Fruit fly (Drosophila melanogaster) whole organism, embryonic: ENCODE data around the gene CG11790.

ENCODE experiments used
- CG12104 ChIP-seq: fragments of 200-800 bp; sonication (Bioruptor generic); optimal IDR thresholded peaks from 3 replicates; lab custom pipeline; 2016; ENCODE audit warnings: missing biosample characterization, missing genetic modification characterization
- CG12769 ChIP-seq: fragments of 200-800 bp; sonication (Bioruptor generic); optimal IDR thresholded peaks from 2 replicates; lab custom pipeline; 2019; ENCODE audit warnings: missing biosample characterization, mild to moderate bottlenecking, missing genetic modification characterization, moderate library complexity
- CG15073 ChIP-seq: fragments of 200-800 bp; sonication (Bioruptor generic); optimal IDR thresholded peaks from 2 replicates; lab custom pipeline; 2016; ENCODE audit warnings: missing biosample characterization, missing genetic modification characterization
- CG15269 ChIP-seq: fragments of 200-800 bp; sonication (Bioruptor generic); optimal IDR thresholded peaks from 2 replicates; lab custom pipeline; 2018; ENCODE audit warnings: missing biosample characterization, mild to moderate bottlenecking, missing genetic modification characterization, moderate library complexity
- CG15479 ChIP-seq: fragments of 200-800 bp; sonication (Bioruptor generic); optimal IDR thresholded peaks from 3 replicates; lab custom pipeline; 2019; ENCODE audit warnings: missing biosample characterization, mild to moderate bottlenecking, missing genetic modification characterization, moderate library complexity
- CG1603 ChIP-seq: fragments of 200-800 bp; sonication (Bioruptor generic); optimal IDR thresholded peaks from 2 replicates; lab custom pipeline; 2019; ENCODE audit warnings: missing biosample characterization, mild to moderate bottlenecking, missing genetic modification characterization, moderate library complexity
- CG17328 ChIP-seq: fragments of 200-800 bp; sonication (Bioruptor generic); IDR thresholded peaks from 2 replicates; pipeline ENCODE4 v1.3.6; 2022; ENCODE audit warnings: missing biosample characterization, missing genetic modification characterization
- CG18011 ChIP-seq: fragments of 200-800 bp; sonication (Bioruptor generic); optimal IDR thresholded peaks from 2 replicates; lab custom pipeline; 2017; ENCODE audit warnings: missing biosample characterization, missing genetic modification characterization, mild to moderate bottlenecking, moderate library complexity, missing genotype
- CG18599 ChIP-seq: fragments of 200-800 bp; sonication (Bioruptor generic); optimal IDR thresholded peaks from 3 replicates; lab custom pipeline; 2017; ENCODE audit warnings: missing biosample characterization, missing genetic modification characterization, mild to moderate bottlenecking, moderate library complexity, missing genetic modification reagents
- CG2120 ChIP-seq: fragments of 200-800 bp; sonication (Bioruptor generic); optimal IDR thresholded peaks from 3 replicates; lab custom pipeline; 2016; ENCODE audit warnings: missing biosample characterization, missing genetic modification characterization
- CG3065 ChIP-seq: fragments of 200-800 bp; sonication (Bioruptor generic); optimal IDR thresholded peaks from 2 replicates; lab custom pipeline; 2016; ENCODE audit warnings: missing biosample characterization, missing genetic modification characterization
- CG31388 ChIP-seq: fragments of 200-800 bp; sonication (Bioruptor generic); optimal IDR thresholded peaks from 2 replicates; lab custom pipeline; 2016; ENCODE audit warnings: missing biosample characterization, missing genetic modification characterization
- CG4617 ChIP-seq: fragments of 200-800 bp; sonication (Bioruptor generic); optimal IDR thresholded peaks from 3 replicates; lab custom pipeline; 2016; ENCODE audit warnings: missing biosample characterization, missing genetic modification characterization, borderline replicate concordance
- CG8359 ChIP-seq: fragments of 200-800 bp; sonication (Bioruptor generic); optimal IDR thresholded peaks from 2 replicates; lab custom pipeline; 2017; ENCODE audit warnings: missing biosample characterization, mild to moderate bottlenecking, missing genetic modification characterization, borderline replicate concordance
- CG8478 ChIP-seq: fragments of >200 bp; optimal IDR thresholded peaks from 2 replicates; lab custom pipeline; 2018
- CG8765 ChIP-seq: fragments of 200-800 bp; sonication (Bioruptor generic); IDR thresholded peaks from 2 replicates; pipeline ENCODE4 v1.3.6; 2022; ENCODE audit warnings: missing biosample characterization, missing genetic modification characterization
- CG9797 ChIP-seq: fragments of 200-800 bp; sonication (Bioruptor generic); optimal IDR thresholded peaks from 3 replicates; lab custom pipeline; 2018; ENCODE audit warnings: missing biosample characterization, mild to moderate bottlenecking, missing genetic modification characterization
- D19A ChIP-seq: fragments of 200-800 bp; optimal IDR thresholded peaks from 3 replicates; lab custom pipeline; 2019; ENCODE audit warnings: missing biosample characterization, mild to moderate bottlenecking, missing genetic modification characterization, moderate library complexity
- Doc3 ChIP-seq: fragments of 200-800 bp; sonication (Bioruptor generic); IDR thresholded peaks from 3 replicates; pipeline ENCODE4 v1.3.6; 2022; ENCODE audit warnings: missing biosample characterization, missing genetic modification characterization; ENCODE audit not compliant: partially characterized antibody
- Drgx ChIP-seq: fragments of 200-800 bp; sonication (Bioruptor generic); IDR thresholded peaks from 2 replicates; pipeline ENCODE4 v1.3.6; 2022; ENCODE audit warnings: missing biosample characterization, missing genetic modification characterization
- Eip74EF ChIP-seq, 2 experiments: fragments of 200-800 bp in 1 of 2; fragments of >200 bp in 1 of 2; sonication (Bioruptor generic) in 1 of 2; optimal IDR thresholded peaks; 2 replicates each; lab custom pipeline; 2017 to 2019; ENCODE audit warnings: missing biosample characterization in 2 of 2, missing genetic modification characterization in 2 of 2, mild to moderate bottlenecking in 1 of 2, moderate library complexity in 1 of 2
- Pdp1 ChIP-seq, 2 experiments: fragments of 200-800 bp; sonication (Bioruptor generic); optimal IDR thresholded peaks; 3 replicates each; lab custom pipeline; 2016; ENCODE audit warnings: missing biosample characterization in 2 of 2, missing genetic modification characterization in 2 of 2, mild to moderate bottlenecking in 1 of 2, moderate library complexity in 1 of 2
- Sox100B ChIP-seq: fragments of 200-800 bp; sonication (Bioruptor generic); optimal IDR thresholded peaks from 3 replicates; lab custom pipeline; 2018; ENCODE audit warnings: missing biosample characterization, mild to moderate bottlenecking, missing genetic modification characterization
- Sox102F ChIP-seq: fragments of 200-800 bp; sonication (Bioruptor generic); optimal IDR thresholded peaks from 2 replicates; lab custom pipeline; 2018; ENCODE audit warnings: missing biosample characterization, mild to moderate bottlenecking, missing genetic modification characterization, moderate library complexity
- Taf1 ChIP-seq: fragments of 200-800 bp; sonication (Bioruptor generic); IDR thresholded peaks from 2 replicates; pipeline ENCODE4 v1.3.6; 2022; ENCODE audit warnings: missing biosample characterization, missing genetic modification characterization
- Tbp ChIP-seq: fragments of >200 bp; optimal IDR thresholded peaks from 2 replicates; lab custom pipeline; 2018; ENCODE audit warnings: missing biosample characterization, missing genetic modification characterization
- abd-A ChIP-seq: fragments of 200-800 bp; sonication (Bioruptor generic); optimal IDR thresholded peaks from 3 replicates; lab custom pipeline; 2019; ENCODE audit warnings: missing biosample characterization, mild to moderate bottlenecking, missing genetic modification characterization, moderate library complexity
- bbx ChIP-seq: fragments of 200-800 bp; sonication (Bioruptor generic); IDR thresholded peaks from 2 replicates; pipeline ENCODE4 v1.3.6; 2022; ENCODE audit warnings: missing biosample characterization, missing genetic modification characterization; ENCODE audit not compliant: partially characterized antibody
- bcd ChIP-seq: fragments of 200-800 bp; sonication (Bioruptor generic); optimal IDR thresholded peaks from 2 replicates; lab custom pipeline; 2017; ENCODE audit warnings: missing biosample characterization, mild to moderate bottlenecking, missing genetic modification characterization
- bsh ChIP-seq, 2 experiments: fragments of 200-800 bp; sonication (Bioruptor generic); optimal IDR thresholded peaks; 2 replicates each; lab custom pipeline; 2017 to 2018; ENCODE audit warnings: mild to moderate bottlenecking in 2 of 2, missing biosample characterization in 2 of 2, missing genetic modification characterization in 2 of 2, moderate library complexity in 1 of 2
- cad ChIP-seq: fragments of >200 bp; optimal IDR thresholded peaks from 2 replicates; lab custom pipeline; 2017; ENCODE audit warnings: missing biosample characterization, missing genetic modification characterization
- cg ChIP-seq: fragments of 200-800 bp; sonication (Bioruptor generic); optimal IDR thresholded peaks from 3 replicates; lab custom pipeline; 2019; ENCODE audit warnings: missing biosample characterization, mild to moderate bottlenecking, missing genetic modification characterization, moderate library complexity
- chinmo ChIP-seq: fragments of 200-800 bp; sonication (Bioruptor generic); IDR thresholded peaks from 4 replicates; pipeline ENCODE4 v1.3.6; 2022; ENCODE audit warnings: missing biosample characterization, missing genetic modification characterization; ENCODE audit not compliant: partially characterized antibody
- ci ChIP-seq: fragments of 200-800 bp; sonication (Bioruptor generic); IDR thresholded peaks from 3 replicates; pipeline ENCODE4 v1.3.6; 2022; ENCODE audit warnings: missing biosample characterization, missing genetic modification characterization
- crp ChIP-seq, 2 experiments: fragments of 200-800 bp; sonication (Bioruptor generic); optimal IDR thresholded peaks; 2 replicates in 1 of 2; 3 replicates in 1 of 2; lab custom pipeline; 2017; ENCODE audit warnings: missing biosample characterization in 2 of 2, missing genetic modification characterization in 2 of 2, mild to moderate bottlenecking in 1 of 2, moderate library complexity in 1 of 2
- cwo ChIP-seq: fragments of 200-800 bp; sonication (Bioruptor generic); optimal IDR thresholded peaks from 3 replicates; lab custom pipeline; 2017; ENCODE audit warnings: missing biosample characterization, missing genetic modification characterization, mild to moderate bottlenecking, moderate library complexity, missing genetic modification reagents
- esg ChIP-seq: fragments of 200-800 bp; sonication (Bioruptor generic); conservative IDR thresholded peaks from 2 replicates; pipeline ENCODE4 v1.3.6; 2022; ENCODE audit warnings: missing biosample characterization, missing genetic modification characterization
- fu2 ChIP-seq: fragments of 200-800 bp; sonication (Bioruptor generic); optimal IDR thresholded peaks from 2 replicates; lab custom pipeline; 2016; ENCODE audit warnings: missing biosample characterization, missing genetic modification characterization
- mld ChIP-seq: fragments of 200-800 bp; sonication (Bioruptor generic); IDR thresholded peaks from 3 replicates; pipeline ENCODE4 v1.3.6; 2022; ENCODE audit warnings: missing biosample characterization, missing genetic modification characterization; ENCODE audit not compliant: partially characterized antibody
- org-1 ChIP-seq: fragments of 200-800 bp; sonication (Bioruptor generic); optimal IDR thresholded peaks from 2 replicates; lab custom pipeline; 2017; ENCODE audit warnings: missing biosample characterization, missing genetic modification characterization
- psq ChIP-seq: fragments of 200-800 bp; sonication (Bioruptor generic); optimal IDR thresholded peaks from 2 replicates; lab custom pipeline; 2017; ENCODE audit warnings: missing biosample characterization, missing genetic modification characterization
- row ChIP-seq: fragments of 200-800 bp; sonication (Bioruptor generic); IDR thresholded peaks from 3 replicates; pipeline ENCODE4 v1.3.6; 2022; ENCODE audit warnings: missing biosample characterization, missing genetic modification characterization
- sd ChIP-seq: fragments of 200-800 bp; sonication (Bioruptor generic); optimal IDR thresholded peaks from 3 replicates; lab custom pipeline; 2018; ENCODE audit warnings: missing biosample characterization, mild to moderate bottlenecking, missing genetic modification characterization, moderate library complexity
- sens ChIP-seq: fragments of 200-800 bp; sonication (Bioruptor generic); peaks from one replicate; lab custom pipeline; 2016; ENCODE audit warnings: missing biosample characterization, missing genetic modification characterization
- tll ChIP-seq, 2 experiments: fragments of 200-800 bp in 1 of 2; fragments of >200 bp in 1 of 2; sonication (Bioruptor generic) in 1 of 2; optimal IDR thresholded peaks; 2 replicates each; lab custom pipeline; 2017 to 2019; ENCODE audit warnings: missing biosample characterization in 2 of 2, missing genetic modification characterization in 2 of 2, mild to moderate bottlenecking in 1 of 2, moderate library complexity in 1 of 2
- toy ChIP-seq: fragments of 200-800 bp; sonication (Bioruptor generic); IDR thresholded peaks from 2 replicates; pipeline ENCODE4 v1.3.6; 2022; ENCODE audit warnings: missing biosample characterization, missing genetic modification characterization
- vvl ChIP-seq: fragments of 200-800 bp; sonication (Bioruptor generic); IDR thresholded peaks from 2 replicates; pipeline ENCODE4 v1.3.6; 2022; ENCODE audit warnings: missing biosample characterization, missing genetic modification characterization

Gene CG11790

DNA sequence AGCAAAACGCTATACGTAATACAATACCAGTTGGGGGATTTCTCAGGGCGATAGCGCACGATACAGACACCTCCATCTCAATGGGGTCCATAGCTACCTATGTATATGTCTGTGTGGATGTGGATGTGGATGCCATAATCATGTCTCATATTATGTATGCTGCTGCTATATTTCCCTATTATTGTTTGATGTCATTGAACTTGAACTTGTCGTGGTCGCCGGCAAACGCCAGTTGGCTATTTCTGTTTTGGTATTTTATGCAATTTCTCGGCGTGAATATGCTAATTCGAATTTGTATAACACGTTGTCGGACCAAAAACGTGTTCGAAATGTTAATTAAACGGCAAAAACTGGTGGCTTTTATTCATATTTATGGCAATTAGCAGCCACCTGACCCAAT lies 41.8 kb upstream of the CG11790 start:
- peak in 1 of 2 experiments; percentile 75 for TF ChIP-seq Eip74EF (GFP tag; optimal IDR thresholded peaks at IDR 0.05; lab: Kevin White, UChicago)
- TF ChIP-seq CG8359 (GFP tag; lab: Kevin White, UChicago) = no peak
- TF ChIP-seq CG8765 (GFP tag; lab: Robert Waterston, UW) = no peak
- no peak for TF ChIP-seq Tbp (GFP tag; lab: Kevin White, UChicago)
- TF ChIP-seq Sox100B (GFP tag; lab: Kevin White, UChicago) = no peak
- peak; percentile 59 for TF ChIP-seq CG12769 (tag; lab: Kevin White, UChicago)
- TF ChIP-seq Taf1 = no peak
- peak; percentile 80 for TF ChIP-seq vvl (GFP tag; lab: Robert Waterston, UW)
- TF ChIP-seq Pdp1 (GFP tag; optimal IDR thresholded peaks at IDR 0.05; lab: Kevin White, UChicago) = peak in 1 of 2 experiments; percentile 64
- TF ChIP-seq CG15479 (GFP tag; lab: Kevin White, UChicago) = no peak
- TF ChIP-seq CG4617 = no peak
- TF ChIP-seq cad (GFP tag; lab: Kevin White, UChicago) = no peak
- TF ChIP-seq psq (GFP tag; lab: Kevin White, UChicago) = no peak
- peak; percentile 90; the same call in 2 of the 4 replicates for TF ChIP-seq chinmo (GFP tag; lab: Robert Waterston, UW)
- peak; percentile 1 for TF ChIP-seq Sox102F
- TF ChIP-seq org-1 (GFP tag; lab: Kevin White, UChicago) = no peak
- no peak for TF ChIP-seq CG18599 (GFP tag; lab: Kevin White, UChicago)
- no peak for TF ChIP-seq bbx
- peak; percentile 73 for TF ChIP-seq abd-A (tag; lab: Kevin White, UChicago)
- peak; percentile 38 for TF ChIP-seq CG15269 (tag; lab: Kevin White, UChicago)
- peak; percentile 3 for TF ChIP-seq cg (GFP tag; lab: Kevin White, UChicago)
- peak; percentile 81 for TF ChIP-seq sd (tag; lab: Kevin White, UChicago)
- TF ChIP-seq D19A (tag; lab: Kevin White, UChicago) = no peak
- peak; percentile 55 for TF ChIP-seq cwo (GFP tag; lab: Kevin White, UChicago)

DNA sequence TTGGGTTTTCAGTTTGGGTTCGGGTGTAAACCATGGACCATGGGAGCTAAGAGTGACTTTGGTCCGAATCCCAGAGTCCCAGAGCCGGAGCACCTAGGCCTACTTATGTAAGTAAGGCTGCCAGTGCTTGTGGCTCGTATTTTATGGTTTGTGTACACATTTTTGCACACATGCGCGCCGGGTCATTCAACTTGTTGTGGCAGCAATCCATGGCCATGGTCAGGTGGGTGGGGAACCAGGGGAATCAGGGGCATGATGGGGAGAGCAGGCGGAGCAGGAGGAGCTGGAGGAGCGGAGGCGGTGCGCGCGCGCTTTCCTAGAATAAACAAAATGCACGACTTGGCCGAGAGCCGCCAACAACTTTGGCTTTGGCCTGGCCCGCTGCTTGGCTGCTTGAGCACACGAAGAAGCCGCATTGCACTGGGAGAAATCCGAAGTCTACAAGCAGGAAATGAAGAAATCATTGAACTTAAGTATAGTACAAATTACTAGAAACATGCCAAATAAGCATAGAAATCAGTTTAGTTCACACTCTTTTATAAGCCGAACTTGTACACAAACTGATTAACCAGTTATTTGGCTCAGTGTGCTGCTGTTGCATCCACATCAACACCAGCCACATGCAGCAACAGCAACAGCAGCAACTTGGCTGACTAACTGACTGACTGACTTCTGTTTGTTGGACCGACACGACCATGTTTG lies 37.6 kb upstream of the CG11790 start:
- TF ChIP-seq bcd (GFP tag; lab: Kevin White, UChicago) (no peak), Doc3 (GFP tag; lab: Robert Waterston, UW) (no peak), bsh (GFP tag; optimal IDR thresholded peaks at IDR 0.05; lab: Kevin White, UChicago) (peak; percentile 38 to 83), esg (GFP tag; lab: Robert Waterston, UW) (no peak), Eip74EF (GFP tag; optimal IDR thresholded peaks at IDR 0.05; lab: Kevin White, UChicago) (no peak), CG1603 (tag; lab: Kevin White, UChicago) (peak; percentile 27), CG18011 (GFP tag; lab: Kevin White, UChicago) (no peak), CG9797 (GFP tag; lab: Kevin White, UChicago) (no peak), CG8478 (lab: Kevin White, UChicago) (no peak), toy (GFP tag; lab: Robert Waterston, UW) (no peak), mld (GFP tag; lab: Robert Waterston, UW) (no peak), fu2 (no peak), Drgx (peak; percentile 92), ci (GFP tag; lab: Robert Waterston, UW) (peak; percentile 29; the same call in 1 of the 3 replicates), CG31388 (GFP tag; lab: Kevin White, UChicago) (no peak), CG17328 (GFP tag; lab: Robert Waterston, UW) (0 out of 2 replicates have a peak, but pooled peaks have one; percentile 26), CG12104 (GFP tag; lab: Kevin White, UChicago) (no peak), CG3065 (no peak), tll (GFP tag; optimal IDR thresholded peaks at IDR 0.05; lab: Kevin White, UChicago) (no peak), CG2120 (GFP tag; lab: Kevin White, UChicago) (no peak), crp (GFP tag; optimal IDR thresholded peaks at IDR 0.05; lab: Kevin White, UChicago) (no peak), sens (peak; percentile 16), row (peak; percentile 14; the same call in 1 of the 3 replicates), CG15073 (GFP tag; lab: Kevin White, UChicago) (no peak)
